Worm (Caenorhabditis elegans) whole organism, mixed stage, embryonic: Measurements from ENCODE around the gene trd-1.

Experiments used
- ces-1 ChIP-seq: fragments of 150-350 bp; optimal IDR thresholded peaks from 2 replicates; lab custom pipeline; 2014; ENCODE audit warnings: missing biosample characterization, missing genetic modification reagents, missing genetic modification characterization
- elt-3 ChIP-seq: fragments of 150-350 bp; optimal IDR thresholded peaks from 2 replicates; lab custom pipeline; 2014; ENCODE audit warnings: missing biosample characterization, missing genetic modification characterization
- hlh-1 ChIP-seq: fragments of 150-350 bp; optimal IDR thresholded peaks from 2 replicates; lab custom pipeline; 2014; ENCODE audit warnings: missing biosample characterization, missing genetic modification reagents, missing genetic modification characterization
- lin-13 ChIP-seq: fragments of 150-350 bp; optimal IDR thresholded peaks from 2 replicates; lab custom pipeline; 2014; ENCODE audit warnings: missing biosample characterization, missing genetic modification characterization
- mep-1 ChIP-seq: fragments of 150-350 bp; optimal IDR thresholded peaks from 2 replicates; lab custom pipeline; 2017; ENCODE audit warnings: missing biosample characterization, missing genetic modification reagents, missing genetic modification characterization, inconsistent platforms
- nhr-237 ChIP-seq: fragments of 150-350 bp; optimal IDR thresholded peaks from 2 replicates; lab custom pipeline; 2014; ENCODE audit warnings: missing biosample characterization, missing genetic modification characterization
- nhr-28 ChIP-seq: fragments of 150-350 bp; optimal IDR thresholded peaks from 2 replicates; lab custom pipeline; 2014; ENCODE audit warnings: missing biosample characterization, missing genetic modification characterization
- nhr-76 ChIP-seq: sonication (generic microtip); optimal IDR thresholded peaks from 2 replicates; lab custom pipeline; 2017; ENCODE audit warnings: missing biosample characterization, missing genetic modification characterization
- pha-4 ChIP-seq: fragments of 150-350 bp; optimal IDR thresholded peaks from 2 replicates; lab custom pipeline; 2018; ENCODE audit warnings: missing biosample characterization, missing genetic modification reagents, missing genetic modification characterization
- unc-39 ChIP-seq: fragments of 150-350 bp; optimal IDR thresholded peaks from 2 replicates; lab custom pipeline; 2014; ENCODE audit warnings: missing biosample characterization, missing genetic modification characterization
- unc-62 ChIP-seq: fragments of 150-350 bp; optimal IDR thresholded peaks from 2 replicates; lab custom pipeline; 2014; ENCODE audit warnings: missing biosample characterization, missing genetic modification reagents, missing genetic modification characterization
- ztf-11 ChIP-seq: fragments of 150-350 bp; optimal IDR thresholded peaks from 2 replicates; lab custom pipeline; 2014; ENCODE audit warnings: missing biosample characterization, missing genetic modification characterization

- no peak for TF ChIP-seq nhr-76 (tag; lab: Kevin White, UChicago)
- TF ChIP-seq mep-1, result no peak
- TF ChIP-seq ztf-11 (tag; lab: Kevin White, UChicago), result no peak
- TF ChIP-seq nhr-237 (tag; lab: Kevin White, UChicago), result no peak
- no peak for TF ChIP-seq nhr-28 (tag; lab: Kevin White, UChicago)
- TF ChIP-seq unc-62, result no peak
- no peak for TF ChIP-seq pha-4
- no peak for TF ChIP-seq unc-39 (tag; lab: Kevin White, UChicago)
- no peak for TF ChIP-seq ces-1 (GFP tag; lab: Kevin White, UChicago)
- TF ChIP-seq elt-3 (tag; lab: Kevin White, UChicago), result no peak
- no peak for TF ChIP-seq lin-13
- TF ChIP-seq hlh-1 (tag; lab: Kevin White, UChicago), result peak; percentile 46
Measured at ce11 chrIII:7374681-7375271, 11.3 kb upstream of the trd-1 start, which contains the start of gene mml-1.
